Fruit fly (Drosophila melanogaster): Measurements from ENCODE around the gene TBC1D23.

TBC1D23 gene

dm6 chr2L:1121942-1122710 is 7.0 kb upstream of the TBC1D23 start (continued):
- TF ChIP-seq zfh1 (GFP tag; IDR thresholded peaks at IDR 0.05) (no peak), Oli (tag; optimal IDR thresholded peaks at IDR 0.05) (no peak), CG11504 (tag; optimal IDR thresholded peaks at IDR 0.05) (peak; percentile 37), lola (GFP tag; optimal IDR thresholded peaks at IDR 0.05) (no peak), sug (tag; optimal IDR thresholded peaks at IDR 0.05) (peak; percentile 9), BEAF-32 (GFP tag; optimal IDR thresholded peaks at IDR 0.05) (no peak), CG2712 (tag; optimal IDR thresholded peaks at IDR 0.05) (peak; percentile 4), D19A (tag; optimal IDR thresholded peaks at IDR 0.05) (peak; percentile 76), CG12071 (GFP tag; optimal IDR thresholded peaks at IDR 0.05) (peak; percentile 7), CG10274 (GFP tag; optimal IDR thresholded peaks at IDR 0.05) (peak; percentile 81), Sox100B (GFP tag; optimal IDR thresholded peaks at IDR 0.05) (peak; percentile 30), sens-2 (GFP tag; IDR thresholded peaks at IDR 0.05) (no peak), HmgZ (tag; optimal IDR thresholded peaks at IDR 0.05) (peak; percentile 13), unpg (GFP tag; optimal IDR thresholded peaks at IDR 0.05) (peak; percentile 5), CG30020 (tag; optimal IDR thresholded peaks at IDR 0.05) (no peak), Ssrp (tag; optimal IDR thresholded peaks at IDR 0.05) (no peak), Lim3 (GFP tag; IDR thresholded peaks at IDR 0.05) (no peak), nau (GFP tag; optimal IDR thresholded peaks at IDR 0.05) (peak; percentile 8), az2 (GFP tag; optimal IDR thresholded peaks at IDR 0.05) (no peak), bsh (GFP tag; optimal IDR thresholded peaks at IDR 0.05) (peak in 1 of 2 experiments; percentile 22), CG2875 (GFP tag; optimal IDR thresholded peaks at IDR 0.05) (peak; percentile 0)

- no peak for TF ChIP-seq CG6254 (GFP tag; optimal IDR thresholded peaks at IDR 0.05)
- peak; percentile 80 for TF ChIP-seq sd (tag; optimal IDR thresholded peaks at IDR 0.05)
- peak; percentile 61 for TF ChIP-seq Ets65A (GFP tag)
- peak; percentile 37 for TF ChIP-seq CG13894 (tag; optimal IDR thresholded peaks at IDR 0.05)
Observed at dm6 chr2L:1122711-1122960, 6.5 kb upstream of the TBC1D23 start.

- TF ChIP-seq ewg (GFP tag; optimal IDR thresholded peaks at IDR 0.05), result peak; percentile 24
- no peak for TF ChIP-seq sim (GFP tag; IDR thresholded peaks at IDR 0.05)
- peak; percentile 75 for TF ChIP-seq Asciz (GFP tag; optimal IDR thresholded peaks at IDR 0.05)
- TF ChIP-seq MBD-R2 (GFP tag; IDR thresholded peaks at IDR 0.05), result no peak
- peak; percentile 77 for TF ChIP-seq CG3407 (GFP tag; optimal IDR thresholded peaks at IDR 0.05)
- peak in 1 of 2 experiments; percentile 83 for TF ChIP-seq bsh (GFP tag; optimal IDR thresholded peaks at IDR 0.05)
- TF ChIP-seq slp2 (GFP tag; optimal IDR thresholded peaks at IDR 0.05), result no peak
- no peak for TF ChIP-seq CG9817 (tag; optimal IDR thresholded peaks at IDR 0.05)
- TF ChIP-seq dati (GFP tag; IDR thresholded peaks at IDR 0.05), result no peak
- no peak for TF ChIP-seq CG1832 (GFP tag; optimal IDR thresholded peaks at IDR 0.05)
- peak; percentile 49 for TF ChIP-seq ac (GFP tag; optimal IDR thresholded peaks at IDR 0.05)
- TF ChIP-seq ERR (GFP tag; optimal IDR thresholded peaks at IDR 0.05), result no peak
- TF ChIP-seq trem (tag; optimal IDR thresholded peaks at IDR 0.05), result peak; percentile 43
- peak; percentile 47 for TF ChIP-seq Max (GFP tag; optimal IDR thresholded peaks at IDR 0.05)
- no peak for TF ChIP-seq Myb (GFP tag; optimal IDR thresholded peaks at IDR 0.05)
- peak; percentile 34 for TF ChIP-seq CG7556 (GFP tag; optimal IDR thresholded peaks at IDR 0.05)
- no peak for TF ChIP-seq HHEX (GFP tag; optimal IDR thresholded peaks at IDR 0.05)
- peak; percentile 45 for TF ChIP-seq CG18764 (GFP tag; optimal IDR thresholded peaks at IDR 0.05)
- TF ChIP-seq CG1602 (GFP tag; optimal IDR thresholded peaks at IDR 0.05), result peak; percentile 44
- TF ChIP-seq CG31365 (tag; optimal IDR thresholded peaks at IDR 0.05), result peak; percentile 1
- no peak for TF ChIP-seq CG12071 (GFP tag; optimal IDR thresholded peaks at IDR 0.05)
- TF ChIP-seq Sry-δ (GFP tag; optimal IDR thresholded peaks at IDR 0.05), result no peak
- TF ChIP-seq H2.0 (GFP tag; IDR thresholded peaks at IDR 0.05), result 0 out of 2 replicates have a peak, but pooled peaks have one; percentile 16
Observed at dm6 chr2L:1123078-1123818, 5.9 kb upstream of the TBC1D23 start.

Data from whole organism, embryonic.